Fruit fly (Drosophila melanogaster): ENCODE measurements around the gene Sec10.

The Sec10 gene

dm6 chr3R:24144542-24144941, 9.9 kb downstream of the Sec10 start (continued):
- TF ChIP-seq CG8632 (GFP tag; optimal IDR thresholded peaks at IDR 0.05) (peak; percentile 42), Met (GFP tag; optimal IDR thresholded peaks at IDR 0.05) (peak; percentile 57), vri (GFP tag; optimal IDR thresholded peaks at IDR 0.05) (peak; percentile 50), CG6276 (GFP tag; optimal IDR thresholded peaks at IDR 0.05) (peak; percentile 78), Sox102F (GFP tag; optimal IDR thresholded peaks at IDR 0.05) (peak; percentile 45), dac (GFP tag; optimal IDR thresholded peaks at IDR 0.05) (peak; percentile 66), Gug (GFP tag; IDR thresholded peaks at IDR 0.05) (peak; percentile 57), achi (GFP tag; optimal IDR thresholded peaks at IDR 0.05) (peak; percentile 68), CG11902 (GFP tag; optimal IDR thresholded peaks at IDR 0.05) (no peak), CG1621 (tag; optimal IDR thresholded peaks at IDR 0.05) (peak; percentile 50), CG31627 (GFP tag; optimal IDR thresholded peaks at IDR 0.05) (peak; percentile 44), CG9139 (GFP tag; optimal IDR thresholded peaks at IDR 0.05) (peak; percentile 7), Smox (GFP tag; optimal IDR thresholded peaks at IDR 0.05) (peak; percentile 0), CG10631 (GFP tag; optimal IDR thresholded peaks at IDR 0.05) (peak; percentile 79), CG11294 (GFP tag; IDR thresholded peaks at IDR 0.05) (no peak), CG10669 (GFP tag; optimal IDR thresholded peaks at IDR 0.05) (peak; percentile 76), Sox14 (GFP tag; optimal IDR thresholded peaks at IDR 0.05) (peak; percentile 76), Hr39 (GFP tag; optimal IDR thresholded peaks at IDR 0.05) (peak; percentile 58)

DNA sequence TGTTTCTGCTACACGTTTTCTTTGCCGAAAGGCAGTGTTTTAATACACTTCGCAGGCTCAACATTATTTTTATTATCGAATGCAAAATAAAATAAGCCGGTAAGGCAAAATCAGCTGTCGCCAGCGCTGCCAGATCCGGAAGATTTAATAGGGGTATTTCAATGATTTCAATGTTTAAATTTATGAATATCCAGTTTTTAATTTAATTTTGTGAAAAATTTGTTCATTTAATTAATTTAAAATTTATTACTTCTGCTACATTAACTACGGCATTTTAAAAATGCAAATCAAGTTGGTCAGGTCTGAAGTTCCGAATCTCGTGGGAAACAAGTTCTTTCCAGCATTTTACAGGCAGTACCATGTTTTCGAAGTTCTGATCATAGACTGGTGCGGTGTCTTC, 14.2 kb downstream of the Sec10 start, which contains the start of gene Slimp:
TSS of gene Slimp (minus strand) at position 130 of the 400 bp plus-strand sequence.
- TF ChIP-seq dsx (GFP tag; optimal IDR thresholded peaks at IDR 0.05; ENCODE audit: poor library complexity, severe bottlenecking) (no peak), Sox15 (GFP tag; optimal IDR thresholded peaks at IDR 0.05) (no peak), CG3032 (tag; optimal IDR thresholded peaks at IDR 0.05) (peak; percentile 14), CG32006 (GFP tag; optimal IDR thresholded peaks at IDR 0.05) (peak; percentile 13), Eip78C (GFP tag) (peak; percentile 83), CG8119 (GFP tag; IDR thresholded peaks at IDR 0.05) (0 out of 3 replicates have a peak, but pooled peaks have one; percentile 15), CG1621 (tag; optimal IDR thresholded peaks at IDR 0.05) (no peak), svp (GFP tag) (peak; percentile 76), lz (GFP tag; optimal IDR thresholded peaks at IDR 0.05) (peak; percentile 40), Hr39 (GFP tag; optimal IDR thresholded peaks at IDR 0.05) (peak; percentile 1), pdm3 (GFP tag; optimal IDR thresholded peaks at IDR 0.05) (peak; percentile 52), CG6854 (GFP tag; optimal IDR thresholded peaks at IDR 0.05) (no peak), CG3919 (GFP tag; optimal IDR thresholded peaks at IDR 0.05) (no peak), CG6276 (GFP tag; optimal IDR thresholded peaks at IDR 0.05) (no peak), Smox (GFP tag; optimal IDR thresholded peaks at IDR 0.05) (peak; percentile 37), acj6 (GFP tag; optimal IDR thresholded peaks at IDR 0.05) (peak; percentile 42), Ets96B (tag; optimal IDR thresholded peaks at IDR 0.05) (peak; percentile 3), vri (GFP tag; optimal IDR thresholded peaks at IDR 0.05) (peak; percentile 46), CG6163 (GFP tag; IDR thresholded peaks at IDR 0.05) (peak; percentile 53; the same call in 1 of the 3 replicates), CG16779 (tag; optimal IDR thresholded peaks at IDR 0.05) (no peak), Eip75B (GFP tag; optimal IDR thresholded peaks at IDR 0.05) (peak; percentile 18), CG34406 (GFP tag; optimal IDR thresholded peaks at IDR 0.05) (peak; percentile 10), CG6808 (GFP tag; optimal IDR thresholded peaks at IDR 0.05) (no peak), esn (GFP tag; optimal IDR thresholded peaks at IDR 0.05) (peak; percentile 55), Hr4 (GFP tag; optimal IDR thresholded peaks at IDR 0.05) (peak; percentile 46), topi (GFP tag; optimal IDR thresholded peaks at IDR 0.05) (peak; percentile 29), OdsH (GFP tag; optimal IDR thresholded peaks at IDR 0.05) (peak; percentile 33), achi (GFP tag; optimal IDR thresholded peaks at IDR 0.05) (peak; percentile 26), Sox14 (GFP tag; optimal IDR thresholded peaks at IDR 0.05) (peak; percentile 5), CG31627 (GFP tag; optimal IDR thresholded peaks at IDR 0.05) (peak; percentile 27), CG10631 (GFP tag; optimal IDR thresholded peaks at IDR 0.05) (peak; percentile 15), Lpt (GFP tag; optimal IDR thresholded peaks at IDR 0.05) (no peak), CG7368 (GFP tag; optimal IDR thresholded peaks at IDR 0.05) (no peak), Met (GFP tag; optimal IDR thresholded peaks at IDR 0.05) (peak; percentile 43)
